Fruit fly (Drosophila melanogaster): ENCODE data around the gene CG42857.

The CG42857 gene

dm6 chr3R:9851653-9852052 lies 30.7 kb upstream of the CG42857 start (continued):
- TF ChIP-seq pfk (GFP tag; optimal IDR thresholded peaks at IDR 0.05), result no peak
- TF ChIP-seq Optix (GFP tag; IDR thresholded peaks at IDR 0.05), result no peak
- no peak for TF ChIP-seq br (optimal IDR thresholded peaks at IDR 0.05)
- TF ChIP-seq Hr3 (GFP tag; optimal IDR thresholded peaks at IDR 0.05), result no peak
- TF ChIP-seq CG18619 (GFP tag; optimal IDR thresholded peaks at IDR 0.05), result no peak
- no peak for TF ChIP-seq fru (optimal IDR thresholded peaks at IDR 0.05)
- TF ChIP-seq Stat92E (GFP tag; optimal IDR thresholded peaks at IDR 0.05), result no peak
- no peak for TF ChIP-seq CG5180 (GFP tag; optimal IDR thresholded peaks at IDR 0.05)
- no peak for TF ChIP-seq Bteb2 (GFP tag; optimal IDR thresholded peaks at IDR 0.05)

dm6 chr3R:9823723-9824122 lies 2.7 kb upstream of the CG42857 start, which contains the start of gene CG34302:
TSS of gene CG34302 (minus strand) at chr3R:9823823.
- no peak for TF ChIP-seq Nf-YB (GFP tag; optimal IDR thresholded peaks at IDR 0.05)
- TF ChIP-seq CG2889 (GFP tag; IDR thresholded peaks at IDR 0.05), result no peak
- no peak for TF ChIP-seq tx (GFP tag; optimal IDR thresholded peaks at IDR 0.05)
- no peak for TF ChIP-seq CG12299 (tag; optimal IDR thresholded peaks at IDR 0.05)
- no peak for TF ChIP-seq dysf (GFP tag; IDR thresholded peaks at IDR 0.05)
- TF ChIP-seq CG31365 (tag; optimal IDR thresholded peaks at IDR 0.05), result no peak
- no peak for TF ChIP-seq NFAT (GFP tag; IDR thresholded peaks at IDR 0.05)
- no peak for TF ChIP-seq MBD-R2 (GFP tag; IDR thresholded peaks at IDR 0.05)
- no peak for TF ChIP-seq gsb (GFP tag; IDR thresholded peaks at IDR 0.05)
- TF ChIP-seq kay (GFP tag; optimal IDR thresholded peaks at IDR 0.05), result no peak
- TF ChIP-seq sob (GFP tag; IDR thresholded peaks at IDR 0.05), result no peak

dm6 chr3R:9819777-9820176 lies 1.2 kb downstream of the CG42857 start, which contains the start of gene CG9458:
TSS of gene CG9458 (minus strand) at chr3R:9819877.
- TF ChIP-seq CG32772 (GFP tag; IDR thresholded peaks at IDR 0.05) (0 out of 2 replicates have a peak, but pooled peaks have one; percentile 20), crol (GFP tag; IDR thresholded peaks at IDR 0.05) (no peak), CG31224 (GFP tag; IDR thresholded peaks at IDR 0.05) (no peak)

DNA sequence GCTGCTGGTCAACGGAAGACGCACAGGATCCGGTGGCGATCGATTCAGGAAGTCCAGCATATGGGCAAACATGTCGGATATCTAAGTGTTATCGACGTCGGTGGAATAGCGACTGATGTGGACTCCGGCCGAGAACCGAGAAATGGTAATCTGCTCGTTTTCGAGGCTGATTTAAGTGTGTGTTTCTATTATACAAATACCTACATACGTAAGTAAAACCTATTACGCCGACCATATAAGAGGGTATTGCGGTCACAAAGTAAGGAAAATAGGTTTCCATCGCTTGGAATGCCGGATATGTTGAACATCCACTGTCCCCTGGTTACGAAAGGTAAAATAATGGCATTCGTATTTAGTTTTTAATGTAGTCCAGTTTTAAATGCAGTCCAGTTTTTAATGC lies 2.7 kb downstream of the CG42857 start, which contains the start of gene CG9459:
TSS of gene CG9459 (minus strand) at position 101 of the 400 bp plus-strand sequence.
- no peak for TF ChIP-seq CG12071 (GFP tag; optimal IDR thresholded peaks at IDR 0.05)
- no peak for TF ChIP-seq nerfin-1 (tag; optimal IDR thresholded peaks at IDR 0.05)
- no peak for TF ChIP-seq trem (tag; optimal IDR thresholded peaks at IDR 0.05)
- no peak for TF ChIP-seq CG8290 (GFP tag; optimal IDR thresholded peaks at IDR 0.05)
- TF ChIP-seq CG8290 (tag; optimal IDR thresholded peaks at IDR 0.05), result no peak
- TF ChIP-seq nom (GFP tag; optimal IDR thresholded peaks at IDR 0.05), result no peak
- TF ChIP-seq CG11456 (GFP tag; IDR thresholded peaks at IDR 0.05), result no peak
- no peak for TF ChIP-seq sug (tag; optimal IDR thresholded peaks at IDR 0.05)
- TF ChIP-seq CG32767 (GFP tag; IDR thresholded peaks at IDR 0.05), result no peak
- no peak for TF ChIP-seq sob (GFP tag; IDR thresholded peaks at IDR 0.05)
- no peak for TF ChIP-seq Poxn (GFP tag; IDR thresholded peaks at IDR 0.05)

DNA sequence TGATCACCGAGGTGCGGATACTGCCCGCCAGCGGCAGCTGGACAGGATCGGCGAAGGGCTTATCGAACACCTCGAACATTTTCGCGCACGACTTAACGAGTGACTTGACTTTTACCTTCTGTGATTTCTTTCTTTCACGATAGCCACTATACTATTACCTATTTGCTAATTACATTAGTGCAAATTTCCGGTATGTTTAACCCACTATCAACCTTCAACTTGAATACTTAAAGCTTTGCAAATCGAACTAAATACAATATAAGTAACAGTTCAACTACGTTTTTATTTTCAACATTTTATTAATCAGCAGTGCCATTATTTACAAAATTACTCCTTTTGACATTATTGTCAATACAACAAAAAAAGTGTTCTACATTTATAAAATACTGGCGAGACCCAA lies 4.1 kb downstream of the CG42857 start, which contains the start of gene CG16904:
TSS of gene CG16904 (minus strand) at position 101 of the 400 bp plus-strand sequence.
- TF ChIP-seq pzg (GFP tag; optimal IDR thresholded peaks at IDR 0.05) (no peak), Tbp (GFP tag; optimal IDR thresholded peaks at IDR 0.05) (no peak), CG12769 (tag; optimal IDR thresholded peaks at IDR 0.05) (no peak), abd-A (tag; optimal IDR thresholded peaks at IDR 0.05) (no peak)

All from whole organism, embryonic.